Worm (Caenorhabditis elegans) whole organism, L2 larva: ENCODE data around the gene F26C11.3.

Source experiments
- R02D3.7 ChIP-seq: fragments of 150-350 bp; optimal IDR thresholded peaks from 2 replicates; lab custom pipeline; 2014; ENCODE audit warnings: missing biosample characterization, missing genetic modification characterization
- ZK546.5 ChIP-seq: sonication (generic microtip); optimal IDR thresholded peaks from 2 replicates; lab custom pipeline; 2017; ENCODE audit warnings: missing biosample characterization, missing genetic modification characterization
- alr-1 ChIP-seq: fragments of 150-350 bp; optimal IDR thresholded peaks from 2 replicates; lab custom pipeline; 2014; ENCODE audit warnings: missing biosample characterization, missing genetic modification characterization
- elt-3 ChIP-seq: sonication (generic microtip); optimal IDR thresholded peaks from 2 replicates; lab custom pipeline; 2017; ENCODE audit warnings: missing biosample characterization, missing genetic modification characterization
- fos-1 ChIP-seq: fragments of 150-350 bp; optimal IDR thresholded peaks from 2 replicates; lab custom pipeline; 2014; ENCODE audit warnings: missing biosample characterization, missing genetic modification characterization
- lin-11 ChIP-seq: fragments of 150-350 bp; sonication (generic microtip); optimal IDR thresholded peaks from 2 replicates; lab custom pipeline; 2014; ENCODE audit warnings: missing biosample characterization, missing genetic modification characterization, inconsistent platforms, mixed read lengths
- lin-39 ChIP-seq: fragments of 150-350 bp; optimal IDR thresholded peaks from 2 replicates; lab custom pipeline; 2014; ENCODE audit warnings: missing biosample characterization, missing genetic modification reagents, missing genetic modification characterization
- lsy-2 ChIP-seq, 2 experiments: fragments of 150-350 bp in 1 of 2; sonication (generic microtip) in 1 of 2; optimal IDR thresholded peaks; 2 replicates each; lab custom pipeline; 2014 to 2017; ENCODE audit warnings: missing biosample characterization in 2 of 2, missing genetic modification characterization in 2 of 2
- nhr-12 ChIP-seq: fragments of 150-350 bp; optimal IDR thresholded peaks from 2 replicates; lab custom pipeline; 2014; ENCODE audit warnings: missing biosample characterization, missing genetic modification characterization
- nhr-237 ChIP-seq: fragments of 150-350 bp; optimal IDR thresholded peaks from 2 replicates; lab custom pipeline; 2014; ENCODE audit warnings: missing biosample characterization, missing genetic modification characterization
- peb-1 ChIP-seq: fragments of 150-350 bp; optimal IDR thresholded peaks from 2 replicates; lab custom pipeline; 2014; ENCODE audit warnings: missing biosample characterization, missing genetic modification characterization
- snpc-4 ChIP-seq: fragments of 150-350 bp; optimal IDR thresholded peaks from 2 replicates; lab custom pipeline; 2014; ENCODE audit warnings: missing biosample characterization, missing genetic modification characterization

DNA sequence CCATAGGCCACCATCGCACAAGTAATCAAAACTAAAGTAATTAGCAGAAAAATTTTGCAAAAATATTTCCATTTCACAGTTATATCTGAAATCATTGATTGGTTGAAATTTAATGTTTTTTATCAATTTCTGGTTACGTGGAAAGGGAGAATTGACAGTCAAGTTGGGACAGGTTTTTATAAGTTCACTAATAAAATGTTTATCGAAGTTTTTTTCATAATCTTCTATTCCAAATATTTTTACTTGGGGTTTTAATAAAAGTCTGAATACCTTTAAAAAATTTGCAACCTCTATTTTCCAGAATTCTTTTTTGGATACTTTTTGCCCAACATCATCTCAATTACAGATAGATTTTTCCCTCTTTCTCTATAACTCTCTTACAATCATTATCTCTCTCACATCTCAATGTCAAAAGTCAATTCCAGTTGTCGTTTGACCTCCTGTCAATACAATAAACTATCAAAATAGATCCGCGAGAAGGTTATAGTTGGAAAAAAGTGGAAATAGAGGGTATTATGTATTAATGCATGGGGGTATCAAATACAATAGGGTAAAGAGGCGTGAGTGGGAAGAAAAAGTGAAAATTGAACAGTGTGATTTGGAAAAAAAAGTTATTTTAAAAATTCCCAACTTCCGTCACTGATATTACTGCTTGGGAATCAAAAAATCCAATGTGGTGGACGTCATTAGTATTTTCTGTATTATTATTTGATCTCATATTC lies 40.2 kb downstream of the F26C11.3 start, which contains the start of the genes chil-2 and ctsa-3.2:
- TF ChIP-seq nhr-237: no peak
- no peak for TF ChIP-seq R02D3.7 (tag; lab: Kevin White, UChicago)
- TF ChIP-seq alr-1 (tag; lab: Kevin White, UChicago): no peak
- no peak for TF ChIP-seq peb-1
- TF ChIP-seq lin-39 (tag; lab: Kevin White, UChicago): no peak
- TF ChIP-seq lin-11 (tag; lab: Kevin White, UChicago): no peak
- no peak for TF ChIP-seq ZK546.5 (tag; lab: Kevin White, UChicago)
- no peak for TF ChIP-seq elt-3
- TF ChIP-seq lsy-2 (tag; optimal IDR thresholded peaks at IDR 0.05; lab: Kevin White, UChicago): no peak
- no peak for TF ChIP-seq fos-1 (tag; lab: Kevin White, UChicago)
- no peak for TF ChIP-seq nhr-12 (tag; lab: Kevin White, UChicago)
- no peak for TF ChIP-seq snpc-4 (tag; lab: Kevin White, UChicago)
